Fruit fly (Drosophila melanogaster) whole organism, embryonic: ENCODE results near the gene CG43175.

Experiments used
- Abd-B ChIP-seq: fragments of 200-800 bp; sonication (Bioruptor generic); optimal IDR thresholded peaks from 2 replicates; lab custom pipeline; 2018; ENCODE audit warnings: missing biosample characterization, mild to moderate bottlenecking, missing genetic modification characterization, moderate library complexity
- Blimp-1 ChIP-seq: fragments of 200-800 bp; sonication (Bioruptor generic); optimal IDR thresholded peaks from 3 replicates; lab custom pipeline; 2018; ENCODE audit warnings: missing biosample characterization, missing genetic modification characterization, mild to moderate bottlenecking, moderate library complexity, missing genetic modification reagents
- C15 ChIP-seq: fragments of 200-800 bp; sonication (Bioruptor generic); IDR thresholded peaks from 3 replicates; pipeline ENCODE4 v1.3.6; 2022; ENCODE audit warnings: missing biosample characterization, missing genetic modification characterization
- CG14860 ChIP-seq: fragments of 200-800 bp; sonication (Bioruptor generic); IDR thresholded peaks from 3 replicates; pipeline ENCODE4 v1.3.6; 2022; ENCODE audit warnings: missing biosample characterization, missing genetic modification characterization; ENCODE audit not compliant: partially characterized antibody
- CG1603 ChIP-seq: fragments of 200-800 bp; sonication (Bioruptor generic); optimal IDR thresholded peaks from 2 replicates; lab custom pipeline; 2019; ENCODE audit warnings: missing biosample characterization, mild to moderate bottlenecking, missing genetic modification characterization, moderate library complexity
- CG17186 ChIP-seq: fragments of 200-800 bp; sonication (Bioruptor generic); optimal IDR thresholded peaks from 3 replicates; lab custom pipeline; 2017; ENCODE audit warnings: missing biosample characterization, missing genetic modification reagents, missing genetic modification characterization
- CG17328 ChIP-seq: fragments of 200-800 bp; sonication (Bioruptor generic); IDR thresholded peaks from 2 replicates; pipeline ENCODE4 v1.3.6; 2022; ENCODE audit warnings: missing biosample characterization, missing genetic modification characterization
- CG31365 ChIP-seq: fragments of 200-800 bp; sonication (Bioruptor generic); optimal IDR thresholded peaks from 2 replicates; lab custom pipeline; 2018; ENCODE audit warnings: missing biosample characterization, mild to moderate bottlenecking, missing genetic modification characterization
- CG32532 ChIP-seq: fragments of 200-800 bp; sonication (Bioruptor generic); IDR thresholded peaks from 2 replicates; pipeline ENCODE4 v1.3.6; 2022; ENCODE audit warnings: missing biosample characterization, missing genetic modification characterization
- CG3407 ChIP-seq: fragments of 200-800 bp; sonication (Bioruptor generic); optimal IDR thresholded peaks from 2 replicates; lab custom pipeline; 2018; ENCODE audit warnings: missing biosample characterization, mild to moderate bottlenecking, missing genetic modification characterization
- CG34224 ChIP-seq: fragments of 200-800 bp; sonication (Bioruptor generic); IDR thresholded peaks from 3 replicates; pipeline ENCODE4 v1.3.6; 2022; ENCODE audit warnings: missing biosample characterization, missing genetic modification characterization; ENCODE audit not compliant: partially characterized antibody
- CG6254 ChIP-seq: fragments of 200-800 bp; sonication (Bioruptor generic); optimal IDR thresholded peaks from 3 replicates; lab custom pipeline; 2017; ENCODE audit warnings: mild to moderate bottlenecking, missing biosample characterization, missing genetic modification reagents, missing genetic modification characterization
- CG6654 ChIP-seq: fragments of 200-800 bp; sonication (Bioruptor generic); optimal IDR thresholded peaks from 2 replicates; lab custom pipeline; 2017; ENCODE audit warnings: missing biosample characterization, mild to moderate bottlenecking, missing genetic modification characterization
- CG6689 ChIP-seq: fragments of 200-800 bp; sonication (Bioruptor generic); IDR thresholded peaks from 2 replicates; pipeline ENCODE4 v1.3.6; 2022; ENCODE audit warnings: missing biosample characterization, missing genetic modification characterization
- CG7556 ChIP-seq: fragments of 200-800 bp; sonication (Bioruptor generic); optimal IDR thresholded peaks from 2 replicates; lab custom pipeline; 2017; ENCODE audit warnings: missing biosample characterization, mild to moderate bottlenecking, missing genetic modification characterization
- CG8290 ChIP-seq, 3 experiments: fragments of 200-800 bp; sonication (Bioruptor generic); optimal IDR thresholded peaks; 2 replicates each; lab custom pipeline; 2016 to 2019; ENCODE audit warnings: missing biosample characterization in 3 of 3, missing genetic modification characterization in 3 of 3, mild to moderate bottlenecking in 2 of 3, moderate library complexity in 1 of 3
- CG9437 ChIP-seq: fragments of 200-800 bp; sonication (Bioruptor generic); optimal IDR thresholded peaks from 2 replicates; lab custom pipeline; 2018; ENCODE audit warnings: missing biosample characterization, mild to moderate bottlenecking, missing genetic modification characterization
- CG9797 ChIP-seq: fragments of 200-800 bp; sonication (Bioruptor generic); optimal IDR thresholded peaks from 3 replicates; lab custom pipeline; 2018; ENCODE audit warnings: missing biosample characterization, mild to moderate bottlenecking, missing genetic modification characterization
- CG9817 ChIP-seq: fragments of 200-800 bp; sonication (Bioruptor generic); optimal IDR thresholded peaks from 2 replicates; lab custom pipeline; 2018; ENCODE audit warnings: missing biosample characterization, mild to moderate bottlenecking, missing genetic modification characterization, moderate library complexity
- Camta ChIP-seq: fragments of 200-800 bp; sonication (Bioruptor generic); optimal IDR thresholded peaks from 2 replicates; lab custom pipeline; 2016; ENCODE audit warnings: missing biosample characterization, missing genetic modification characterization
- Chrac-16 ChIP-seq: fragments of 200-800 bp; sonication (Bioruptor generic); optimal IDR thresholded peaks from 3 replicates; lab custom pipeline; 2016; ENCODE audit warnings: missing biosample characterization, missing genetic modification characterization
- Eip74EF ChIP-seq, 2 experiments: fragments of 200-800 bp in 1 of 2; fragments of >200 bp in 1 of 2; sonication (Bioruptor generic) in 1 of 2; optimal IDR thresholded peaks; 2 replicates each; lab custom pipeline; 2017 to 2019; ENCODE audit warnings: missing biosample characterization in 2 of 2, missing genetic modification characterization in 2 of 2, mild to moderate bottlenecking in 1 of 2, moderate library complexity in 1 of 2
- Fer1 ChIP-seq: fragments of 200-800 bp; sonication (Bioruptor generic); optimal IDR thresholded peaks from 2 replicates; lab custom pipeline; 2017; ENCODE audit warnings: missing biosample characterization, mild to moderate bottlenecking, missing genetic modification characterization
- Jarid2 ChIP-seq: fragments of 200-800 bp; sonication (Bioruptor generic); optimal IDR thresholded peaks from 3 replicates; lab custom pipeline; 2017; ENCODE audit warnings: mild to moderate bottlenecking, missing biosample characterization, missing genetic modification reagents, missing genetic modification characterization
- MBD-R2 ChIP-seq: fragments of 200-800 bp; sonication (Bioruptor generic); IDR thresholded peaks from 2 replicates; pipeline ENCODE4 v1.3.6; 2022; ENCODE audit warnings: missing biosample characterization, missing genetic modification characterization
- Oli ChIP-seq: fragments of 200-800 bp; sonication (Bioruptor generic); optimal IDR thresholded peaks from 2 replicates; lab custom pipeline; 2018; ENCODE audit warnings: missing biosample characterization, mild to moderate bottlenecking, missing genetic modification characterization, moderate library complexity
- PHDP ChIP-seq: fragments of 200-800 bp; sonication (Bioruptor generic); optimal IDR thresholded peaks from 3 replicates; lab custom pipeline; 2018; ENCODE audit warnings: missing biosample characterization, mild to moderate bottlenecking, missing genetic modification characterization, moderate library complexity
- Side ChIP-seq: fragments of 200-800 bp; sonication (Bioruptor generic); optimal IDR thresholded peaks from 2 replicates; lab custom pipeline; 2016; ENCODE audit warnings: missing biosample characterization, missing genetic modification characterization
- Sox102F ChIP-seq: fragments of 200-800 bp; sonication (Bioruptor generic); optimal IDR thresholded peaks from 2 replicates; lab custom pipeline; 2018; ENCODE audit warnings: missing biosample characterization, mild to moderate bottlenecking, missing genetic modification characterization, moderate library complexity
- TFAM ChIP-seq: fragments of 200-800 bp; sonication (Bioruptor generic); optimal IDR thresholded peaks from 2 replicates; lab custom pipeline; 2017; ENCODE audit warnings: missing biosample characterization, missing genetic modification characterization, inconsistent platforms
- abd-A ChIP-seq: fragments of 200-800 bp; sonication (Bioruptor generic); optimal IDR thresholded peaks from 3 replicates; lab custom pipeline; 2019; ENCODE audit warnings: missing biosample characterization, mild to moderate bottlenecking, missing genetic modification characterization, moderate library complexity
- dati ChIP-seq: fragments of 200-800 bp; sonication (Bioruptor generic); IDR thresholded peaks from 2 replicates; pipeline ENCODE4 v1.3.6; 2022; ENCODE audit warnings: missing biosample characterization, missing genetic modification characterization
- dimm ChIP-seq: fragments of 200-800 bp; sonication (Bioruptor generic); IDR thresholded peaks from 2 replicates; pipeline ENCODE4 v1.3.6; 2022; ENCODE audit warnings: missing biosample characterization, missing genetic modification characterization
- dysf ChIP-seq: fragments of 200-800 bp; sonication (Bioruptor generic); IDR thresholded peaks from 3 replicates; pipeline ENCODE4 v1.3.6; 2022; ENCODE audit warnings: missing biosample characterization, missing genetic modification characterization
- en ChIP-seq: fragments of 200-800 bp; sonication (Bioruptor generic); optimal IDR thresholded peaks from 2 replicates; lab custom pipeline; 2016; ENCODE audit warnings: missing biosample characterization, missing genetic modification characterization
- fu2 ChIP-seq: fragments of 200-800 bp; sonication (Bioruptor generic); optimal IDR thresholded peaks from 2 replicates; lab custom pipeline; 2016; ENCODE audit warnings: missing biosample characterization, missing genetic modification characterization
- kah ChIP-seq: fragments of 200-800 bp; sonication (Bioruptor generic); optimal IDR thresholded peaks from 2 replicates; lab custom pipeline; 2018; ENCODE audit warnings: missing biosample characterization, mild to moderate bottlenecking, missing genetic modification characterization
- lov ChIP-seq, 2 experiments: fragments of 200-800 bp in 1 of 2; fragments of >200 bp in 1 of 2; sonication (Bioruptor generic) in 1 of 2; IDR thresholded peaks in 1 of 2; optimal IDR thresholded peaks in 1 of 2; 2 replicates in 1 of 2; 3 replicates in 1 of 2; pipeline versions ENCODE4 v1.3.6 to Lab custom; 2017 to 2022; ENCODE audit warnings: missing biosample characterization in 1 of 2, missing genetic modification characterization in 1 of 2
- phol ChIP-seq: fragments of 200-800 bp; sonication (Bioruptor generic); optimal IDR thresholded peaks from 3 replicates; lab custom pipeline; 2018; ENCODE audit warnings: missing biosample characterization, mild to moderate bottlenecking, missing genetic modification characterization, moderate library complexity
- pita ChIP-seq: fragments of 200-800 bp; sonication (Bioruptor generic); optimal IDR thresholded peaks from 2 replicates; lab custom pipeline; 2017; ENCODE audit warnings: missing biosample characterization, mild to moderate bottlenecking, missing genetic modification characterization
- schlank ChIP-seq: fragments of 200-800 bp; sonication (Bioruptor generic); optimal IDR thresholded peaks from 2 replicates; lab custom pipeline; 2018; ENCODE audit warnings: missing biosample characterization, mild to moderate bottlenecking, missing genetic modification characterization
- sima ChIP-seq: fragments of 200-800 bp; sonication (Bioruptor generic); optimal IDR thresholded peaks from 2 replicates; lab custom pipeline; 2016; ENCODE audit warnings: missing biosample characterization, missing genetic modification characterization
- stwl ChIP-seq: fragments of 200-800 bp; sonication (Bioruptor generic); optimal IDR thresholded peaks from 3 replicates; lab custom pipeline; 2018; ENCODE audit warnings: missing biosample characterization, mild to moderate bottlenecking, missing genetic modification characterization, moderate library complexity
- sug ChIP-seq: fragments of 200-800 bp; optimal IDR thresholded peaks from 2 replicates; lab custom pipeline; 2019; ENCODE audit warnings: missing biosample characterization, mild to moderate bottlenecking, missing genetic modification characterization, moderate library complexity
- tup ChIP-seq: fragments of 200-800 bp; sonication (Bioruptor generic); optimal IDR thresholded peaks from 2 replicates; lab custom pipeline; 2016; ENCODE audit warnings: missing biosample characterization, mild to moderate bottlenecking, missing genetic modification characterization, moderate library complexity
- twi ChIP-seq: fragments of 200-800 bp; optimal IDR thresholded peaks from 2 replicates; lab custom pipeline; 2019; ENCODE audit warnings: missing biosample characterization, mild to moderate bottlenecking, missing genetic modification characterization, moderate library complexity
- unc-4 ChIP-seq: fragments of 200-800 bp; sonication (Bioruptor generic); IDR thresholded peaks from 2 replicates; pipeline ENCODE4 v1.3.6; 2022; ENCODE audit warnings: missing biosample characterization, missing genetic modification characterization; ENCODE audit not compliant: partially characterized antibody
- unpg ChIP-seq: fragments of 200-800 bp; sonication (Bioruptor generic); optimal IDR thresholded peaks from 3 replicates; lab custom pipeline; 2018; ENCODE audit warnings: missing biosample characterization, mild to moderate bottlenecking, missing genetic modification characterization, moderate library complexity
- wek ChIP-seq: fragments of 200-800 bp; sonication (Bioruptor generic); optimal IDR thresholded peaks from 3 replicates; lab custom pipeline; 2018; ENCODE audit warnings: missing biosample characterization, mild to moderate bottlenecking, missing genetic modification characterization, moderate library complexity

Gene CG43175

dm6 chr3R:17647444-17647843, 16.9 kb downstream of the CG43175 start, which contains the start of gene CG14322 (continued):
- TF ChIP-seq CG7556 (GFP tag; lab: Kevin White, UChicago) (no peak), dysf (no peak), CG32532 (peak; percentile 44; the same call in 1 of the 2 replicates), unc-4 (0 out of 2 replicates have a peak, but pooled peaks have one; percentile 23), CG1603 (tag; lab: Kevin White, UChicago) (peak; percentile 53), lov (optimal IDR thresholded peaks at IDR 0.05; lab: Kevin White, UChicago) (no peak), lov (GFP tag; IDR thresholded peaks at IDR 0.05; lab: Robert Waterston, UW) (no peak), Abd-B (GFP tag; lab: Kevin White, UChicago) (no peak), Camta (GFP tag; lab: Kevin White, UChicago) (no peak), Sox102F (GFP tag; lab: Kevin White, UChicago) (no peak), Side (no peak), CG8290 (GFP tag; optimal IDR thresholded peaks at IDR 0.05; lab: Kevin White, UChicago) (no peak), CG8290 (tag; optimal IDR thresholded peaks at IDR 0.05; lab: Kevin White, UChicago) (peak in 1 of 2 experiments; percentile 40), CG9817 (tag; lab: Kevin White, UChicago) (peak; percentile 14), sug (tag; lab: Kevin White, UChicago) (peak; percentile 6), TFAM (no peak), dati (GFP tag; lab: Robert Waterston, UW) (no peak), PHDP (tag; lab: Kevin White, UChicago) (no peak), abd-A (tag; lab: Kevin White, UChicago) (no peak), phol (tag; lab: Kevin White, UChicago) (peak; percentile 14), Jarid2 (no peak), stwl (tag; lab: Kevin White, UChicago) (peak; percentile 77), unpg (GFP tag; lab: Kevin White, UChicago) (no peak), wek (GFP tag; lab: Kevin White, UChicago) (no peak), CG14860 (GFP tag; lab: Robert Waterston, UW) (no peak; the same call in 2 of the 3 replicates), CG6254 (GFP tag; lab: Kevin White, UChicago) (no peak), CG9437 (GFP tag; lab: Kevin White, UChicago) (peak; percentile 97), CG6689 (GFP tag; lab: Robert Waterston, UW) (no peak), CG3407 (GFP tag; lab: Kevin White, UChicago) (no peak), kah (no peak), tup (no peak), CG6654 (GFP tag; lab: Kevin White, UChicago) (no peak), dimm (GFP tag; lab: Robert Waterston, UW) (no peak), CG17328 (GFP tag; lab: Robert Waterston, UW) (no peak), C15 (GFP tag; lab: Robert Waterston, UW) (no peak), schlank (no peak), CG34224 (GFP tag; lab: Robert Waterston, UW) (no peak), Oli (no peak), pita (GFP tag; lab: Kevin White, UChicago) (no peak), CG31365 (tag; lab: Kevin White, UChicago) (no peak), Fer1 (GFP tag; lab: Kevin White, UChicago) (no peak), MBD-R2 (GFP tag; lab: Robert Waterston, UW) (peak; percentile 75), Eip74EF (GFP tag; optimal IDR thresholded peaks at IDR 0.05; lab: Kevin White, UChicago) (no peak), CG9797 (GFP tag; lab: Kevin White, UChicago) (no peak), Blimp-1 (GFP tag; lab: Kevin White, UChicago) (no peak), CG17186 (GFP tag; lab: Kevin White, UChicago) (no peak), fu2 (GFP tag; lab: Kevin White, UChicago) (no peak), sima (GFP tag; lab: Kevin White, UChicago) (no peak), Chrac-16 (GFP tag; lab: Kevin White, UChicago) (no peak), en (GFP tag; lab: Kevin White, UChicago) (no peak), twi (tag; lab: Kevin White, UChicago) (no peak)
